Worm (Caenorhabditis elegans) whole organism, mixed stage, embryonic: ENCODE data around the gene aaim-1.

ENCODE experiments used
- M03D4.4 ChIP-seq: sonication (generic microtip); optimal IDR thresholded peaks from 2 replicates; lab custom pipeline; 2017; ENCODE audit warnings: mild to moderate bottlenecking, missing genetic modification characterization, missing compliant biosample characterization
- bed-3 ChIP-seq: fragments of 200-800 bp; sonication (Bioruptor generic); optimal IDR thresholded peaks from 3 replicates; lab custom pipeline; 2018; ENCODE audit warnings: mild to moderate bottlenecking, missing genetic modification characterization, moderate library complexity, missing compliant biosample characterization
- blmp-1 ChIP-seq: fragments of 150-350 bp; optimal IDR thresholded peaks from 2 replicates; lab custom pipeline; 2014; ENCODE audit warnings: missing biosample characterization, missing genetic modification characterization
- ceh-39 ChIP-seq: fragments of 150-350 bp; optimal IDR thresholded peaks from 2 replicates; lab custom pipeline; 2014; ENCODE audit warnings: missing biosample characterization, missing genetic modification characterization
- ceh-43 ChIP-seq: fragments of 200-800 bp; sonication (Bioruptor generic); optimal IDR thresholded peaks from 2 replicates; lab custom pipeline; 2018; ENCODE audit warnings: mild to moderate bottlenecking, missing genetic modification characterization, moderate library complexity, missing compliant biosample characterization
- ceh-83 ChIP-seq: fragments of 200-800 bp; sonication (Bioruptor generic); optimal IDR thresholded peaks from 2 replicates; lab custom pipeline; 2018; ENCODE audit warnings: mild to moderate bottlenecking, missing genetic modification characterization, missing compliant biosample characterization
- ces-1 ChIP-seq: fragments of 150-350 bp; optimal IDR thresholded peaks from 2 replicates; lab custom pipeline; 2014; ENCODE audit warnings: missing biosample characterization, missing genetic modification reagents, missing genetic modification characterization
- drap-1 ChIP-seq: fragments of 200-800 bp; sonication (Bioruptor generic); optimal IDR thresholded peaks from 3 replicates; lab custom pipeline; 2018; ENCODE audit warnings: mild to moderate bottlenecking, missing genetic modification characterization, missing compliant biosample characterization
- elt-3 ChIP-seq: fragments of 150-350 bp; optimal IDR thresholded peaks from 2 replicates; lab custom pipeline; 2014; ENCODE audit warnings: missing biosample characterization, missing genetic modification characterization
- flh-1 ChIP-seq: fragments of 200-800 bp; sonication (Bioruptor generic); optimal IDR thresholded peaks from 2 replicates; lab custom pipeline; 2018; ENCODE audit warnings: mild to moderate bottlenecking, missing genetic modification characterization, moderate library complexity, missing compliant biosample characterization
- ham-2 ChIP-seq: fragments of 200-800 bp; sonication (Bioruptor generic); optimal IDR thresholded peaks from 2 replicates; lab custom pipeline; 2018; ENCODE audit warnings: mild to moderate bottlenecking, missing genetic modification characterization, missing compliant biosample characterization
- lin-13 ChIP-seq: fragments of 150-350 bp; optimal IDR thresholded peaks from 2 replicates; lab custom pipeline; 2014; ENCODE audit warnings: missing biosample characterization, missing genetic modification characterization
- lin-32 ChIP-seq: fragments of 200-800 bp; sonication (Bioruptor generic); optimal IDR thresholded peaks from 2 replicates; lab custom pipeline; 2018; ENCODE audit warnings: mild to moderate bottlenecking, missing genetic modification characterization, missing compliant biosample characterization
- lsy-2 ChIP-seq: fragments of 150-350 bp; optimal IDR thresholded peaks from 2 replicates; lab custom pipeline; 2014; ENCODE audit warnings: missing biosample characterization, missing genetic modification characterization
- mab-5 ChIP-seq: fragments of 150-350 bp; optimal IDR thresholded peaks from 2 replicates; lab custom pipeline; 2014; ENCODE audit warnings: missing biosample characterization, missing genetic modification characterization
- mep-1 ChIP-seq: fragments of 150-350 bp; optimal IDR thresholded peaks from 2 replicates; lab custom pipeline; 2017; ENCODE audit warnings: missing biosample characterization, missing genetic modification reagents, missing genetic modification characterization, inconsistent platforms
- mls-2 ChIP-seq: sonication (generic microtip); optimal IDR thresholded peaks from 2 replicates; lab custom pipeline; 2016; ENCODE audit warnings: mild to moderate bottlenecking, missing genetic modification characterization, moderate library complexity, missing compliant biosample characterization
- nhr-12 ChIP-seq: fragments of 150-350 bp; optimal IDR thresholded peaks from 2 replicates; lab custom pipeline; 2014; ENCODE audit warnings: missing biosample characterization, missing genetic modification characterization
- nhr-2 ChIP-seq: fragments of 150-350 bp; optimal IDR thresholded peaks from 2 replicates; lab custom pipeline; 2014; ENCODE audit warnings: missing biosample characterization, missing genetic modification characterization
- nhr-237 ChIP-seq: fragments of 150-350 bp; optimal IDR thresholded peaks from 2 replicates; lab custom pipeline; 2014; ENCODE audit warnings: missing biosample characterization, missing genetic modification characterization
- nhr-28 ChIP-seq: fragments of 150-350 bp; optimal IDR thresholded peaks from 2 replicates; lab custom pipeline; 2014; ENCODE audit warnings: missing biosample characterization, missing genetic modification characterization
- nhr-76 ChIP-seq: sonication (generic microtip); optimal IDR thresholded peaks from 2 replicates; lab custom pipeline; 2017; ENCODE audit warnings: missing biosample characterization, missing genetic modification characterization
- pha-4 ChIP-seq: fragments of 150-350 bp; optimal IDR thresholded peaks from 2 replicates; lab custom pipeline; 2018; ENCODE audit warnings: missing biosample characterization, missing genetic modification reagents, missing genetic modification characterization
- sem-2 ChIP-seq: fragments of 200-800 bp; sonication (Bioruptor generic); optimal IDR thresholded peaks from 2 replicates; lab custom pipeline; 2018; ENCODE audit warnings: mild to moderate bottlenecking, missing genetic modification characterization, missing compliant biosample characterization
- snpc-4 ChIP-seq: fragments of 150-350 bp; optimal IDR thresholded peaks from 2 replicates; lab custom pipeline; 2014; ENCODE audit warnings: missing biosample characterization, missing genetic modification characterization
- sptf-1 ChIP-seq: sonication (generic microtip); optimal IDR thresholded peaks from 2 replicates; lab custom pipeline; 2017; ENCODE audit warnings: mild to moderate bottlenecking, missing genetic modification characterization, moderate library complexity, missing compliant biosample characterization
- tbx-8 ChIP-seq: fragments of 200-800 bp; sonication (Bioruptor generic); optimal IDR thresholded peaks from 2 replicates; lab custom pipeline; 2018; ENCODE audit warnings: mild to moderate bottlenecking, missing genetic modification characterization, moderate library complexity, missing compliant biosample characterization
- unc-120 ChIP-seq: sonication (generic microtip); optimal IDR thresholded peaks from 2 replicates; lab custom pipeline; 2017; ENCODE audit warnings: missing genetic modification characterization, missing compliant biosample characterization; ENCODE audit not compliant: poor library complexity, severe bottlenecking
- unc-39 ChIP-seq: fragments of 150-350 bp; optimal IDR thresholded peaks from 2 replicates; lab custom pipeline; 2014; ENCODE audit warnings: missing biosample characterization, missing genetic modification characterization
- unc-62 ChIP-seq: fragments of 150-350 bp; optimal IDR thresholded peaks from 2 replicates; lab custom pipeline; 2014; ENCODE audit warnings: missing biosample characterization, missing genetic modification reagents, missing genetic modification characterization
- zip-8 ChIP-seq: fragments of 150-350 bp; optimal IDR thresholded peaks from 2 replicates; lab custom pipeline; 2014; ENCODE audit warnings: missing biosample characterization, missing genetic modification characterization

Gene aaim-1

ce11 chrX:6562378-6562856, at the start of gene aaim-1:
TSS of gene aaim-1 (minus strand) at chrX:6562428.
- no peak for TF ChIP-seq bed-3 (GFP tag; lab: Kevin White, UChicago)
- TF ChIP-seq zip-8 (tag; lab: Kevin White, UChicago) = no peak
- TF ChIP-seq ces-1 (GFP tag; lab: Kevin White, UChicago) = no peak
- no peak for TF ChIP-seq lin-32 (GFP tag; lab: Kevin White, UChicago)
- TF ChIP-seq nhr-12 (tag; lab: Kevin White, UChicago) = no peak
- TF ChIP-seq ham-2 (GFP tag; lab: Kevin White, UChicago) = no peak
- TF ChIP-seq tbx-8 (GFP tag; lab: Kevin White, UChicago) = no peak
- no peak for TF ChIP-seq drap-1 (GFP tag; lab: Kevin White, UChicago)
- no peak for TF ChIP-seq flh-1 (GFP tag; lab: Kevin White, UChicago)
- no peak for TF ChIP-seq ceh-43 (GFP tag; lab: Kevin White, UChicago)
- no peak for TF ChIP-seq sptf-1 (tag; lab: Kevin White, UChicago)
- no peak for TF ChIP-seq ceh-83
- TF ChIP-seq mab-5 = no peak
- TF ChIP-seq unc-120 (tag; lab: Kevin White, UChicago) = no peak
- no peak for TF ChIP-seq nhr-2 (tag; lab: Kevin White, UChicago)
- TF ChIP-seq nhr-28 (tag; lab: Kevin White, UChicago) = no peak
- no peak for TF ChIP-seq sem-2 (GFP tag; lab: Kevin White, UChicago)
- TF ChIP-seq, all 35 proteins: peak for 0

ce11 chrX:6609717-6610116, 47.5 kb upstream of the aaim-1 start, which contains the start of gene C25B8.8:
TSS of gene C25B8.8 (plus strand) at chrX:6610017.
- TF ChIP-seq lin-32 (GFP tag; lab: Kevin White, UChicago) = no peak
- no peak for TF ChIP-seq ceh-43 (GFP tag; lab: Kevin White, UChicago)
- no peak for TF ChIP-seq mep-1 (tag; lab: Kevin White, UChicago)

- TF ChIP-seq ceh-39 (tag; lab: Kevin White, UChicago) (no peak), pha-4 (no peak)
Measured at ce11 chrX:6609251-6609650, 47.0 kb upstream of the aaim-1 start.

ce11 chrX:6607599-6607998, 45.4 kb upstream of the aaim-1 start:
- TF ChIP-seq nhr-237 (tag; lab: Kevin White, UChicago) (no peak), M03D4.4 (no peak), mls-2 (tag; lab: Kevin White, UChicago) (no peak), zip-8 (tag; lab: Kevin White, UChicago) (no peak), mab-5 (no peak)
- TF ChIP-seq, all 35 proteins: peak for 0

ce11 chrX:6606991-6607390, 44.8 kb upstream of the aaim-1 start, which contains the start of gene cpr-6:
TSS of gene cpr-6 (plus strand) at chrX:6607207.
- TF ChIP-seq nhr-76 (tag; lab: Kevin White, UChicago) (no peak), flh-1 (GFP tag; lab: Kevin White, UChicago) (no peak), snpc-4 (tag; lab: Kevin White, UChicago) (no peak), drap-1 (GFP tag; lab: Kevin White, UChicago) (no peak), nhr-2 (tag; lab: Kevin White, UChicago) (no peak), ceh-43 (GFP tag; lab: Kevin White, UChicago) (no peak), blmp-1 (tag; lab: Kevin White, UChicago) (no peak), sem-2 (GFP tag; lab: Kevin White, UChicago) (no peak)

ce11 chrX:6603098-6603497, 40.9 kb upstream of the aaim-1 start, which contains the start of gene F23G4.1:
TSS of gene F23G4.1 (minus strand) at chrX:6603198.
- no peak for TF ChIP-seq nhr-76 (tag; lab: Kevin White, UChicago)
- TF ChIP-seq tbx-8 (GFP tag; lab: Kevin White, UChicago) = no peak
- no peak for TF ChIP-seq lin-13 (tag; lab: Kevin White, UChicago)
- TF ChIP-seq pha-4 = no peak
- TF ChIP-seq nhr-12 (tag; lab: Kevin White, UChicago) = no peak
- TF ChIP-seq unc-62 = no peak
- TF ChIP-seq snpc-4 (tag; lab: Kevin White, UChicago) = no peak
- no peak for TF ChIP-seq mls-2 (tag; lab: Kevin White, UChicago)
- no peak for TF ChIP-seq elt-3 (tag; lab: Kevin White, UChicago)
- TF ChIP-seq unc-39 (tag; lab: Kevin White, UChicago) = no peak
- no peak for TF ChIP-seq ceh-39 (tag; lab: Kevin White, UChicago)
- TF ChIP-seq M03D4.4 = no peak
- no peak for TF ChIP-seq lsy-2
- TF ChIP-seq zip-8 (tag; lab: Kevin White, UChicago) = no peak
- no peak for TF ChIP-seq mep-1 (tag; lab: Kevin White, UChicago)
- TF ChIP-seq sptf-1 (tag; lab: Kevin White, UChicago) = no peak
- TF ChIP-seq ceh-43 (GFP tag; lab: Kevin White, UChicago) = no peak
- TF ChIP-seq, all 35 proteins: peak for 0
